Fruit fly (Drosophila melanogaster) whole organism, embryonic: ENCODE data around the gene CG12289.
A peak's percentile ranks its signal among the peaks of the same experiment; 100 is the strongest.

Experiments used
- Hr78 ChIP-seq, 2 experiments: fragments of 200-800 bp in 1 of 2; fragments of >200 bp in 1 of 2; sonication (Bioruptor generic) in 1 of 2; optimal IDR thresholded peaks; 2 replicates each; lab custom pipeline; 2017 to 2019; ENCODE audit warnings: missing biosample characterization in 2 of 2, missing genetic modification characterization in 2 of 2, mild to moderate bottlenecking in 1 of 2, moderate library complexity in 1 of 2
- Nf-YA ChIP-seq: fragments of 200-800 bp; sonication (Bioruptor generic); IDR thresholded peaks from 2 replicates; pipeline ENCODE4 v1.3.6; 2022; ENCODE audit warnings: missing biosample characterization, missing genetic modification characterization
- Tbp ChIP-seq: fragments of >200 bp; optimal IDR thresholded peaks from 2 replicates; lab custom pipeline; 2018; ENCODE audit warnings: missing biosample characterization, missing genetic modification characterization
- exex ChIP-seq: fragments of 200-800 bp; sonication (Bioruptor generic); optimal IDR thresholded peaks from 4 replicates; lab custom pipeline; 2018; ENCODE audit warnings: missing biosample characterization, mild to moderate bottlenecking, missing genetic modification characterization, moderate library complexity
- gfzf ChIP-seq: fragments of 200-800 bp; sonication (Bioruptor generic); optimal IDR thresholded peaks from 2 replicates; lab custom pipeline; 2016; ENCODE audit warnings: missing biosample characterization, mild to moderate bottlenecking, missing genetic modification characterization, moderate library complexity
- nerfin-2 ChIP-seq: fragments of 200-800 bp; sonication (Bioruptor generic); IDR thresholded peaks from 2 replicates; pipeline ENCODE4 v1.3.6; 2022; ENCODE audit warnings: missing biosample characterization, missing genetic modification characterization; ENCODE audit not compliant: partially characterized antibody

DNA sequence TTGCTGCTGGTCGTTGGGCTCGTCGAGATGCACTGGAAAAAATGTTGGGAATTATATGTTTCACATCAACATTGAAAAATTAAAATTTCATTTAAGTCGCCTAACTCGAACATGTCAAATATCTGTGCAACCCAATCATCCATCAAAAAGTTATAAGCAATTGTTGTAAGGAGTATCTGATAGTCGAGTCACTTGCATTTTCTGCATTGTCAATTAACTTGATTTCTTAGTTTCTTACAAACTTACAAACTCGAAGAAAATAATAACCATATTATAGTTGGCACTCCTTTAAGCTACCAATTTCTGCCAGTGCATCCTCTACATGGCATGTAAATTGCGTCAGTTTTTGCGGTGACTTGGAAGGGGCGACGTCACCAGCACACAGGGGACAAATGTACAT, 24.9 kb upstream of the CG12289 start:
- TF ChIP-seq Hr78 (GFP tag; optimal IDR thresholded peaks at IDR 0.05; lab: Kevin White, UChicago) (no peak), Nf-YA (GFP tag; lab: Robert Waterston, UW) (0 out of 2 replicates have a peak, but pooled peaks have one; percentile 19), gfzf (GFP tag; lab: Kevin White, UChicago) (no peak), nerfin-2 (GFP tag; lab: Robert Waterston, UW) (no peak), exex (tag; lab: Kevin White, UChicago) (no peak), Tbp (GFP tag; lab: Kevin White, UChicago) (no peak)
